Fruit fly (Drosophila melanogaster): ENCODE measurements around the gene spri.

The spri gene

dm6 chrX:10557432-10557831, 27.8 kb downstream of the spri start (continued):
- TF ChIP-seq wor (GFP tag; IDR thresholded peaks at IDR 0.05) = peak; percentile 50
- peak; percentile 32 for TF ChIP-seq tin (GFP tag; optimal IDR thresholded peaks at IDR 0.05)
- TF ChIP-seq Drgx (GFP tag; IDR thresholded peaks at IDR 0.05) = peak; percentile 85
- TF ChIP-seq HHEX (GFP tag; optimal IDR thresholded peaks at IDR 0.05) = no peak
- TF ChIP-seq en (GFP tag; optimal IDR thresholded peaks at IDR 0.05) = no peak
- TF ChIP-seq CG2875 (GFP tag; optimal IDR thresholded peaks at IDR 0.05) = peak; percentile 44
- peak; percentile 22 for TF ChIP-seq az2 (GFP tag; optimal IDR thresholded peaks at IDR 0.05)
- no peak for TF ChIP-seq hb (GFP tag; IDR thresholded peaks at IDR 0.05; ENCODE audit: partially characterized antibody)
- no peak for TF ChIP-seq Opbp (GFP tag; IDR thresholded peaks at IDR 0.05; ENCODE audit: partially characterized antibody)
- peak; percentile 36 for TF ChIP-seq CG17359 (tag; optimal IDR thresholded peaks at IDR 0.05)
- 0 out of 2 replicates have a peak, but pooled peaks have one; percentile 32 for TF ChIP-seq danr (GFP tag; IDR thresholded peaks at IDR 0.05)
- peak; percentile 29 for TF ChIP-seq CG15269 (tag; optimal IDR thresholded peaks at IDR 0.05)
- TF ChIP-seq dm (GFP tag; optimal IDR thresholded peaks at IDR 0.05) = no peak
- peak; percentile 39 for TF ChIP-seq Ptx1 (GFP tag; IDR thresholded peaks at IDR 0.05)
- peak; percentile 60 for TF ChIP-seq Sox100B (GFP tag; optimal IDR thresholded peaks at IDR 0.05)
- TF ChIP-seq ara (GFP tag; IDR thresholded peaks at IDR 0.05) = peak; percentile 40; the same call in 1 of the 2 replicates
- no peak for TF ChIP-seq gro (GFP tag; optimal IDR thresholded peaks at IDR 0.05)
- TF ChIP-seq CG18011 (GFP tag; optimal IDR thresholded peaks at IDR 0.05) = no peak
- TF ChIP-seq CG4360 (GFP tag; IDR thresholded peaks at IDR 0.05) = peak; percentile 15; the same call in 1 of the 2 replicates
- peak; percentile 35 for TF ChIP-seq CG9437 (GFP tag; optimal IDR thresholded peaks at IDR 0.05)
- peak; percentile 25 for TF ChIP-seq CG10543 (GFP tag; optimal IDR thresholded peaks at IDR 0.05)
- no peak for TF ChIP-seq ftz-f1 (GFP tag; optimal IDR thresholded peaks at IDR 0.05)
- TF ChIP-seq Eip74EF (GFP tag; optimal IDR thresholded peaks at IDR 0.05) = peak in 1 of 2 experiments; percentile 13
- TF ChIP-seq prd (optimal IDR thresholded peaks at IDR 0.05) = no peak
- TF ChIP-seq prd (GFP tag; IDR thresholded peaks at IDR 0.05) = peak; percentile 60
- no peak for TF ChIP-seq HLH54F (GFP tag; optimal IDR thresholded peaks at IDR 0.05)
- TF ChIP-seq h (optimal IDR thresholded peaks at IDR 0.05) = no peak
- no peak for TF ChIP-seq Nf-YC (tag; optimal IDR thresholded peaks at IDR 0.05)
- TF ChIP-seq CG10431 (GFP tag; optimal IDR thresholded peaks at IDR 0.05) = peak; percentile 13
- no peak for TF ChIP-seq crc (GFP tag; optimal IDR thresholded peaks at IDR 0.05)
- 0 out of 2 replicates have a peak, but pooled peaks have one; percentile 13 for TF ChIP-seq CG7372 (GFP tag; IDR thresholded peaks at IDR 0.05)
- no peak for TF ChIP-seq D (optimal IDR thresholded peaks at IDR 0.05)
- TF ChIP-seq D (GFP tag; optimal IDR thresholded peaks at IDR 0.05) = peak; percentile 42
- peak; percentile 49; the same call in 1 of the 2 replicates for TF ChIP-seq lmd (GFP tag; IDR thresholded peaks at IDR 0.05)
- TF ChIP-seq CG7556 (GFP tag; optimal IDR thresholded peaks at IDR 0.05) = peak; percentile 43
- 0 out of 2 replicates have a peak, but pooled peaks have one; percentile 35 for TF ChIP-seq peb (GFP tag; IDR thresholded peaks at IDR 0.05)
- peak; percentile 69 for TF ChIP-seq CG2712 (tag; optimal IDR thresholded peaks at IDR 0.05)
- peak; percentile 17 for TF ChIP-seq NfI (GFP tag; optimal IDR thresholded peaks at IDR 0.05)
- no peak for TF ChIP-seq CkIIα-i1 (GFP tag; IDR thresholded peaks at IDR 0.05)
- peak; percentile 67 for TF ChIP-seq Xrp1 (GFP tag; IDR thresholded peaks at IDR 0.05)
- TF ChIP-seq cas (GFP tag; IDR thresholded peaks at IDR 0.05) = no peak
- no peak for TF ChIP-seq pros (GFP tag; optimal IDR thresholded peaks at IDR 0.05)
- TF ChIP-seq Abd-B (GFP tag; optimal IDR thresholded peaks at IDR 0.05) = peak; percentile 14
- TF ChIP-seq oc (tag; optimal IDR thresholded peaks at IDR 0.05) = peak; percentile 9
- 0 out of 3 replicates have a peak, but pooled peaks have one; percentile 19 for TF ChIP-seq CG7357 (GFP tag; IDR thresholded peaks at IDR 0.05)
- TF ChIP-seq gem (tag; optimal IDR thresholded peaks at IDR 0.05) = peak; percentile 65
- no peak for TF ChIP-seq hkb (optimal IDR thresholded peaks at IDR 0.05)
- peak; percentile 53; the same call in 1 of the 2 replicates for TF ChIP-seq hkb (GFP tag; IDR thresholded peaks at IDR 0.05)
- TF ChIP-seq CG8924 (tag; optimal IDR thresholded peaks at IDR 0.05) = peak; percentile 33
- TF ChIP-seq CG6272 (GFP tag; IDR thresholded peaks at IDR 0.05) = peak; percentile 11; the same call in 1 of the 2 replicates
- TF ChIP-seq CG18619 (GFP tag; optimal IDR thresholded peaks at IDR 0.05) = peak; percentile 20
- peak; percentile 37 for TF ChIP-seq tap (tag; optimal IDR thresholded peaks at IDR 0.05)

All from whole organism, embryonic.